Worm (Caenorhabditis elegans) whole organism, L2 larva: ENCODE results near the gene tsen-2.

Source experiments
- R02D3.7 ChIP-seq: fragments of 150-350 bp; optimal IDR thresholded peaks from 2 replicates; lab custom pipeline; 2014; ENCODE audit warnings: missing biosample characterization, missing genetic modification characterization
- ceh-16 ChIP-seq: fragments of 150-350 bp; optimal IDR thresholded peaks from 2 replicates; lab custom pipeline; 2014; ENCODE audit warnings: missing biosample characterization, missing genetic modification characterization
- gmeb-1 ChIP-seq: fragments of 150-350 bp; optimal IDR thresholded peaks from 2 replicates; lab custom pipeline; 2014; ENCODE audit warnings: missing biosample characterization, missing genetic modification characterization
- lin-39 ChIP-seq: fragments of 150-350 bp; optimal IDR thresholded peaks from 2 replicates; lab custom pipeline; 2014; ENCODE audit warnings: missing biosample characterization, missing genetic modification reagents, missing genetic modification characterization
- nhr-12 ChIP-seq: fragments of 150-350 bp; optimal IDR thresholded peaks from 2 replicates; lab custom pipeline; 2014; ENCODE audit warnings: missing biosample characterization, missing genetic modification characterization
- nhr-25 ChIP-seq: fragments of 150-350 bp; sonication (generic microtip); optimal IDR thresholded peaks from 3 replicates; lab custom pipeline; 2014; ENCODE audit warnings: missing biosample characterization, missing genetic modification characterization
- snpc-4 ChIP-seq: fragments of 150-350 bp; optimal IDR thresholded peaks from 2 replicates; lab custom pipeline; 2014; ENCODE audit warnings: missing biosample characterization, missing genetic modification characterization
- unc-39 ChIP-seq: fragments of 150-350 bp; optimal IDR thresholded peaks from 2 replicates; lab custom pipeline; 2014; ENCODE audit warnings: missing biosample characterization, missing genetic modification characterization
- zag-1 ChIP-seq: fragments of 150-350 bp; optimal IDR thresholded peaks from 2 replicates; lab custom pipeline; 2014; ENCODE audit warnings: missing biosample characterization, missing genetic modification characterization

ce11 chrIII:11847014-11847413 lies 51.1 kb downstream of the tsen-2 start:
- TF ChIP-seq ceh-16 (tag; lab: Kevin White, UChicago): no peak
- TF ChIP-seq nhr-12 (tag; lab: Kevin White, UChicago): no peak
- no peak for TF ChIP-seq nhr-25 (tag; lab: Kevin White, UChicago)
- no peak for TF ChIP-seq lin-39 (tag; lab: Kevin White, UChicago)
- no peak for TF ChIP-seq snpc-4 (tag; lab: Kevin White, UChicago)
- no peak for TF ChIP-seq R02D3.7
- TF ChIP-seq gmeb-1 (tag; lab: Kevin White, UChicago): no peak
- no peak for TF ChIP-seq zag-1 (tag; lab: Kevin White, UChicago)
- TF ChIP-seq unc-39: no peak
